Fruit fly (Drosophila melanogaster) whole organism, larva: ENCODE results near the gene plh.

Source experiments
- noc ChIP-seq: fragments of 200-800 bp; sonication (Bioruptor generic); optimal IDR thresholded peaks from 3 replicates; lab custom pipeline; 2019; ENCODE audit warnings: missing biosample characterization, mild to moderate bottlenecking, missing genetic modification characterization, moderate library complexity

plh gene

DNA sequence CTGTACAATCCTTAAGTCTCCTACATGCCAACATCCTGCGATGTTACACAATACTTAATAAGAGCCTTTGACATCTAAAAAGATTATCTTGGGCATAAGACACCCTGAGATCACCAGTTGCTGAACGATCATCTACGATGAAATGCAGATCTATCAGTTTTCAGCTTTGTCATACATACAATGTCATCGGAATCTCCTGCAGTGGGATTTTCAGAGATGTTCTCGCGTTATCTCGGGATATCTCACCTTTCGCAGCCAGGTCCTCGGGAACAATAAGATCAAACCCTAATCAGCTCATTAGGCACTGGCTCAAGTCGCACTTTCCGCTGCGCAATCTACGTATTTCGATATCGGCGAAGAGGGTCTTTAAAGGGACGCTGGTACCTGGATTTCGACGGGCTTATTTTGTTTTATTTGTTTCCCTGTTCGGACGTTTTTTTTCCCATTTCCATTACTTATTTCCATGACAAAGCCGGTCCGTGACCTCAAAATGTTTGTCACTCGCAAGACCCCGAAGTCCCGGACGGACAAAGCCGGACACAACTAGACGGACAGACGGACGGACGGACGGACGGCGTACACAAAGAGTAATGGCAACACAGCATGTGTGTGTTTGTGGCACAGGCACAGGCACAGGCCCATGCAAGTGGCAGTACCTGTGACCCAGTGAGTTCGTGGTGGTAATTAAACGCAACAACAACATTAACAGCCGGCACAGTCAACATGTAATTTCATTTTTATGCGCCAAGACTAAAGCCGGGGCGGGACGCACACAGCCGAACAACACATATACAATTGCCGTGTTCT lies 28.0 kb upstream of the plh start:
- TF ChIP-seq noc (tag; lab: Kevin White, UChicago) = no peak

DNA sequence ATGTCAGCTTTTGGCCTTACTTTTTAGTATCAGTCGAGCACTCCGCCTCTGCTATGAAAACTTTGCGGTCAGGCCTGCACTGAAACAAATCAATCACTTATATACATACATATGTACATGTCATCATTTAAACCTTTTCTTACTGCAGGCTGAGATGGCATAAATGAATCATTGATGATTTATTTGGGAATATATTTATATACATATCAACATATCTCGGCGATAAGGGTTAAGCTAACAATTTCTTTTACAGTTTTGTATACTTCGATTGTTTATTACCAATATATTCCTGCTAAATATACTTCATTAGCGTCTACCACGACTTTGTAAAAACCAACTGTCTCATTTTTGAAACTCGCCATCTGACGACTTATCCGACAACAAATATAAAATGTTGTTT lies 26.7 kb upstream of the plh start:
- TF ChIP-seq noc (tag; lab: Kevin White, UChicago) = no peak

DNA sequence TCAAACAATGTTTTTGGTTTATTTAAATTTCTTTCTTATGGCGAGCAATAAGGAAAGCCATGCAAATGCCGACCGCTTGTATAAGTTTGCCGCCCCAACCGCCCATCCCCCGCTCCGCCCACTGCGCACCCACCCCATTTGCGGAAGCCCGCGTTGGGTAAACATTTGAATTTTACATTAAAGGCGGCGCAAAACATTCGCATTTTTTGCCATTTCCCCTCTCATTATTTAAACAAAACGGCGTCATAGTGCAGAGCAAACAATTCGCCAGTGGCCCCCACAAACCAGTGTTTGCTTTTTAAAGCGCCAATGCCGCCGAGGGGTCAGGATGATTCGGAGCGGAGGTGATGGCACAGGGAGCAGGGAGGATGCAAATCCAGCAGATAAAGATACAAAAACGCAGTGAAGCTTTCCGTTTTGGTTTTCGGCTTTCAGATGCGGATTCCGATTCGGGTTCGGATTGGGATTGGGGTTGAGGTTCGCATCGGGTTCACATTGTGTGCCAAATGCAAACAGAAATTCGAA lies 24.6 kb upstream of the plh start:
- no peak for TF ChIP-seq noc (tag; lab: Kevin White, UChicago)

DNA sequence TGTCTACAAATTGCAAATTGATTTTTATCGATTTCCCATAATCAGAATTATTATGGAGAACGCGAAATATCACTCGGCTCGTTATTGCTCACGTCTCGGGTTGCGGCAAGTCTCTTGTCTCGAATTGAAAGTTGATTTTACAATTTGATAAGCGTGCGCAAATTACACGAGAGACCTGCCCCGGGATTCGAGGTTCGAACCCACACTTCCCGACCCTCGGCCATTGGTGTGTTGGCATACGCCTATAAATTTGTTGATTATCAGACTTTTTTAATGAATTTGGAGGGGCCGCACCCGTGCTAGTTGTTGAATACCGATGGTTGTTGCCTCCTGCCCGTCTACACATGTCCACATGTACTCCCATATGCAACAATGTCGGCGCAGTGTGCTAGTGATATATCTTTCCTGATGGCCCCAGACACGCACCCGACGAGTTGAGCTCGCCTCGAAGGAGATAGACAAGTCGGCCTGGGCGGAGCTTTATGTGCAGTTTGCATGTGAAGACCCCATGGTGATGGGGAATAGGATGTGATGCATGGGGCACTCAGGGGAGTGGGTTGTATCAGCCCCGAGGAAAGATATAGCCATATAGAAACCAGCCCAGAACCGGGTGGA lies 22.4 kb upstream of the plh start:
- TF ChIP-seq noc (tag; lab: Kevin White, UChicago) = no peak

DNA sequence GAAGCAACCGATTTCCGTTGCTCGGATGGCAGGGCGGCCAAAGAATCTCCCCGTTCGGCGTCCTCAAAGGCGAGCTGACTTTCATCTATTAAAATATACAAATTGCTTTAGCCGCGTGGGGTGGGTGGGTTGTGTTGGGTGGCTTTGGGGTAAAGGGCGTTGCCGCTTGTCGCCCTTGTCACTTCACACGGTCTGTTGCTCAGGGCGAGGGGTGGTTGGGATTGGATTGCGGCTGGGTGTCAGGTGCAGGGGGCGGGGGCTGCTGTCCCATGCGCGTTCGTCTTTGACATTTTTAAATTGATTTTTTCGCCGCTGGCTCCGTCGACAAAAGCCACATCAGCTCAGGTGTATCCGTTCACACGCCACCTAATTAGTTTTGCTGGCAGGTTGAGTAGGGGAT lies 21.5 kb upstream of the plh start:
- no peak for TF ChIP-seq noc (tag; lab: Kevin White, UChicago)

DNA sequence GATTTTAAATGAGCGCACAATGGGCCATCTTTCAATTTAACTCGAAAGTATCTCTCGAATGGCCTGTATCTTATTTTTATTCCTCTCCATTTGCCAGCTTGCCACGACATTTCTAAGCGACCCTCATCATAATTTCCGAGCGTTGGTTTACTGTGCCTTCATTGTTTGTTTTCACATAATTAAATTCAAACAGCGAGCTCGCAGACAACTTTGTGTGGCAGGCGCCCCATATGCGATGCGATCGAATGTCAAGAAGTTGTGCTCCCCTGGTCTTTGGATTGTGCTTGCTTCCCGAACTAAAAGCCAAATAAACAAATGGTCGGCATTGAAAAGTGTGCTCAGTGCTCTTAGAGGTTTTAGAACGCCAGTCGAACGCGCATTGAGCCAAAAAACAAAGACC lies 21.1 kb upstream of the plh start:
- no peak for TF ChIP-seq noc (tag; lab: Kevin White, UChicago)

DNA sequence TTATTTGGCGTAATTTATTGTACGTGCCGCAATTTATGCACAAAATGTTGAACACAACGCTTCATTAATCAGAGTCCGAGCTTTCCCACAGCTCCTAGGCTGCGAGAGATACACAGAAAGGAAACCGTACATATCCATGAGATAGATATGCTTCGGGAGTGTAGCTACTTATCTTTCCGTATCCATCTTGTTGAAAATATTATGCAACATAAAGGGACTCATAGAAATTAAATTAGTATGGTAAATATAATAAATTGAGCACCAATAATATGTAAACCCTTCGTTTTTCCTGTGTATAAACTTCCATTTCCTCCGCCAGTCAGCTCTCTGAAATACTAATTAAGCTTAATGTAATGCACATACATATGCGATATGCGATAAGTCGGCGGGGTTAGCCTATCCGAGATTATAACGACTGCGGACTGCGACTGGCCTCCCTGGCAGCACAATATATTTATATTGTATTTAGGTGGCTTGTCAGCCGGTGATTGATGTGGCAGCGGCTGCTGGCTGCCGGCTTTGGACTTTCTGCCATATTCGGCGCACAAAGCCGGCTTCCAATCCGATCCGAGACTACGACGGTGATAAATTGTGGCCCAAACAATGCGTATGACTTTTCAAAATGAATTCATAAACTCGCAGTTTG lies 20.0 kb upstream of the plh start:
- no peak for TF ChIP-seq noc (tag; lab: Kevin White, UChicago)

DNA sequence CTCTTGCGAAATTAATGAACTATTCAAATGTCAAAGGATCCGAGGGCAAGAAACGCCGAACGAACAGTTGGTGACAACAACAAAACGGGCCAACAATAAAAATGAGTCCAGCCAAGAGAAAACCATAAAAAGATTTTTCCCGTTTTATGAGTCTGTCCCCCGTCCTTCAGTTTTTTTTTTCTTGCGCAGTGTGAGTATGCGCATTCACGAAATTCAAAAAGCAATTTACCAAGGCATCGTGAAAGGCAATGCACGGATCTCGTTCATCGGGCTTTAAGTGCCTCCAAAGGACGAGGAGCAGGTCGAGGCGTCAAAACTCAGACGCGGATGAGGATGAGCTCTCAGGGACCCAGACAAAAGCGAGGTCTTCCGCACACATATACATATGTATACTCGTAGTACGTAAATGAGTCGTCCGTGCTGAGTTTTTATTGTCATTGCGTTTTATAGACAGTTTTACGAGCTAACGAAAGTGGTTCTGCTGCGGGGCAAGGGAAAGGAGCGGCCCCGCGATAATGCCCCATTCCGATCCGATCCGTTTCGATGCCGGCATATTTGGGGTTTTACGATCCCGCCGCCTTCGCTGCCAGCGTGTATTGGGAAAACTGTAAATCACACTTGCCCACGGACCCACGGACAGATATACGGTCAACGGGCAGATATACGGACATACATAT lies 17.4 kb upstream of the plh start:
- TF ChIP-seq noc (tag; lab: Kevin White, UChicago) = no peak

DNA sequence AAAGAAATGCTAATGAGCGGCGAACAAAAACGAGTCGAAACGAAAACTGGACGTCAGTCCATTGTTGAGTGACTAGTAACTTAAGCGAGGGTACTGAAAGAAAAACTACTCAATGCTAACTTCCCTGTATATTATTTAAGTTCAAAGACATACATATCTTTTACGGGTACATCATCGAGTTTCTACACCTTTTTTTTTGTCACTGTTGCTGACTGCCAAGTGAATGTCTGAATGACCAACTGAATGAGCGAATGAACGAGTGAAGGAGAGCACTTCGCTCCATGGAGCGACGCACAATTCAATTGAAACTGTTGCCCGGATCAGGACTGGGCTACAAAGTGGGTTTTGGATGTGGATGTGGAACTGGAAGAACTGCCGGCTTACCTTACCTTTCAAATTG lies 16.7 kb upstream of the plh start:
- no peak for TF ChIP-seq noc (tag; lab: Kevin White, UChicago)

DNA sequence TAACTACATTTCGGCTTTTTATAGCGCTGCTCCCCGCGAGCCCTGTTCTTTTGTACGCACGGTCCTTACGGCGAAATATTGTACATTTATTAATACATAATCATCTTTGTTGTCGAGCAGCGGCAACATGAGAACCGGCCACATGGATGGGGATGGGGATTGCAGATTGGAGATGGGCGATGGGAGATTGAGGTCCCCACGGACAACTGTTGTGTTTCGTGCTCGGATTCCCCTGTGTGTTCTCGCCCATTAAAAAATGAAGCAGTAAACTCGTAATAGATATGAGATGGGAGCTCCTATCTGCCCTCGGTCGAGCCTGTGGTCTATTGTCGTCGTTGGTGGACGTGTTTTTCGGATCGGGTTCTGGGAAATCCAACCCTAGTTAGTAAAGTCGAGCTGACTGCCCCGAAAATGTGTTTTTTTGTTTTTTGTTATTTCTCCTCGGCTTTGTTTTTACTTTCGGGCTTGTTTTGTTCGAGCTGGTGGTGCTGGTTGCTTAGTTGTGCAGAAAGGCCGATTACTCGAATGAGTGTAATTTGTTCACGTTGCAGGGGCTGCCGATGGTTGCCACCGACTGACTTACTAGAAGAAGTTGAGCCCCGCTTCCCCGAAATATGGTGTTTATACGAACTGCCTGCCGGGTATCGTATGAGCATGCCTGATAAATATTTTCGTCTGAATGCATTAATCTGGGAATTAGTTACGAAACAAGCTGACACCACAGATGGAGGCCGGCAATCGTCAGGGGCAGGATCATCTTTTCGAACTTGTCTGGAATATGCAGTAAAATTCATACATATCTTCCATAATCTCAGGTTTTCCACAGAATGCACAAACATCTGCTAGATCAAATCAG lies 14.8 kb upstream of the plh start:
- no peak for TF ChIP-seq noc (tag; lab: Kevin White, UChicago)

DNA sequence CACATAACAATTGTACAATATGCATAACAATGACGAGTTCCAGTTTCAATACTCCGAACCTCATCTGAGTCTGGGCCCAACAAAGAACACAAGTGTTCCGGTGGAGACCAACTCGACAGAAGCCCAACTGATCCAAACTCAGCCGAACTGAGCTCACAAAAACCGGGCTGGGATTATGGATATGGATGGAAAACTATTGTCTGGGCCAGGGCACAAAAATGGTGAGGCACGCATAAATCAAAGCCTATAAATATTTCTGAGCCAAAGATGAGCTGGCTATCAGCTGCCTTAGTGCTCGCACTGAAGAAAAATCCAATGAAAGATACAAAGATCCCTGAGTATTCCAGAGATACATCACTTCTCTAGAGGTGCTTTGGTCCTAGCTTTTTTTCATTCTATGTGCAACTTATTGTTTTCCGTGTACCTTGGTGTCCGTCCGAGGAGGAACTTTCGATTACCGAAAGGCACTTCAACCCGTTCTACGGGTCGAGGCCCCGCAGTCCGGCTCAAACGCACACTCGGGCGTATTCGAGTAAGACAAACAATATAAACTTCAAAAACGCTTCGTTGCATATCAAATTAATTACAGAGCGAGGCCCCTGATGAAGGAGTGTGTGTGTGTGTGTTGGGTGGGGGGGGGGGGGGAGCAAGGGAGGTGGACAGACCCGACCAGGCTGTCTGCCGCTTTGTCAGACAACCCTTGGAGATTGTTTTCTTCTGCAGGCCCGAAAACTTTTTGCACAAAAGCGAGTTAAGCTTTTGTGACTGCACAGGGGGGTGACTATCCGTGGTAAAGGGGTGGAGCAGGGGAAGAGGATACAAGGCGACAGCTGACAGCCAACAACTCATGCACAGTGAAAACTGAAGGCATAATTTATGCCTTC lies 12.9 kb upstream of the plh start:
- no peak for TF ChIP-seq noc (tag; lab: Kevin White, UChicago)

DNA sequence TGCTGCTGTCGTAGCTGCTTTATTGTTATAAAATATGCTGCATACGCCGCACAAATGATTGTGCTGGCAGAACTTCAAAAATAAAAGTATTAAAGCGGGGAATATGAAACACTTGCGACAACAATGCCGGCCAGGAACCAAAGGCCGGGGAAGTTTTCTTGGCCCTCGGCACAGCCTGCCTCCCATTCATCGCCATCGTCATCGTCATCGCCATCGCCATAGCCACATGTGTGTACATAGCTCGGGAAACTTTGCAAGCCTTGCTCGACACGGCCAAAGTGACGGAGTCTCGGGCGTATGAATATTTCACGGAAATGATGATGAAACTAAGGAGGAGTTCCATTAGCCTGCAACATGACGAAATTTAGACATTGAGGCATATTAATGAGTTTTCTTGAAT lies 11.6 kb upstream of the plh start:
- no peak for TF ChIP-seq noc (tag; lab: Kevin White, UChicago)

DNA sequence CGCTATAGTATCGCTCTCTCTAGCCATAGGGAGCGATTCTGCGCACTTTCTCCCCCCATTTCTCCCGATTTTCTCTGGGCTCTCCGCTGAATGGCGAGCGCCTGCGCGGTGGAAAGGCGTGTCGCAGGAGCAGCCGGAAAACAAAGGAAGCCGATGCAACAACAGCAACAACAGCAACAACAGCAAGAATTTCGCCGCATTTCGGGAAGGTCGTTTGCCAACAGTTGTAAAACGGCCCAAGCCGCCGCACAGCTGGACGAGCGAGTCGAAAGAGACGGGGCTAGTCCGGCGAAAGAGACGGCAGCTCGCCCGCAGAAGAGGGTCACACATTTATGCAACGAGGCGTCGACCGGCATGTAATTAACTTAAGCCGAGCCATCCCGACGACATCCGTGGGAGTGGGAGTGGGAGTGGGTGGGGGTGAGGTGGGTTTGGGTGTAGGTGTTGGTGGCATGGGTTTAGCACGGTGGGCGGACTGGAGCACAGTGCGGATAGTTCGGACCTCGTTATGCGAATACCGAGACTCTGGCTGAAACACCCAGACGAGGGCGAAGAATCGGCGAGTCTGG lies 10.7 kb upstream of the plh start:
- no peak for TF ChIP-seq noc (tag; lab: Kevin White, UChicago)
